Worm (Caenorhabditis elegans): ENCODE measurements around the gene C26E1.1.

Gene C26E1.1

ce11 chrV:13313045-13313623, 15.8 kb downstream of the C26E1.1 start, which contains the start of gene C50B6.3:
TSS of gene C50B6.3 (plus strand) at chrV:13313573.
- TF ChIP-seq W03F9.2 (tag; optimal IDR thresholded peaks at IDR 0.05) (peak; percentile 78), dao-5 (tag; optimal IDR thresholded peaks at IDR 0.05) (no peak), him-1 (tag; optimal IDR thresholded peaks at IDR 0.05) (no peak)

ce11 chrV:13317911-13318502, 20.7 kb downstream of the C26E1.1 start, which contains the start of the genes col-161 and srh-18:
TSS of gene col-161 (minus strand) at chrV:13318011.
TSS of gene srh-18 (plus strand) at chrV:13318452.
- TF ChIP-seq W03F9.2 (tag; optimal IDR thresholded peaks at IDR 0.05), result no peak
- no peak for TF ChIP-seq him-1 (tag; optimal IDR thresholded peaks at IDR 0.05)
- no peak for TF ChIP-seq dao-5 (tag; optimal IDR thresholded peaks at IDR 0.05)

DNA sequence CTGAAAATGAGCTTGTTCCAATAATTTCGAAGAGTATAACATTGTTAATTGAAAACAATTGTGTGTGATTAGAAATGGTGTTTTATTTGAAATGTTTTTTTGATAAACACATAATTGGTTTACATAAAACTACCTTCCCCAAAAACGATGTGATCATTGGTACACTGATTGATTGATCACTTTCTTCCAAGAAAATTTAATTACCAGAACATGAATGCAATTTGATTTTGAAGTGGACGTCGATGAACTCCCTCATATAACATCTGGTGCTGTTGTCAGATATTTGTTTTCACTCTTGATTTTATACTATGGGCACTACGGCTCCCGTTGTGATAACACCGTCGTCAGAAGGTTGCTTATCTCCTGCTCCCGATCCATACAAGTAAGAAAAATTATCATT, 23.4 kb downstream of the C26E1.1 start, which contains the start of gene srh-15:
Gene srh-15, plus strand, starts transcription at position 301 of the 400 bp plus-strand sequence.
- no peak for TF ChIP-seq W03F9.2 (tag; optimal IDR thresholded peaks at IDR 0.05)
- no peak for TF ChIP-seq him-1 (tag; optimal IDR thresholded peaks at IDR 0.05)
- no peak for TF ChIP-seq dao-5 (tag; optimal IDR thresholded peaks at IDR 0.05)

ce11 chrV:13324933-13325760, 27.8 kb downstream of the C26E1.1 start, which contains the start of gene C50B6.7:
TSS of gene C50B6.7 (minus strand) at chrV:13324983.
- TF ChIP-seq him-1 (tag; optimal IDR thresholded peaks at IDR 0.05), result no peak
- TF ChIP-seq W03F9.2 (tag; optimal IDR thresholded peaks at IDR 0.05), result no peak
- no peak for TF ChIP-seq dao-5 (tag; optimal IDR thresholded peaks at IDR 0.05)

ce11 chrV:13327463-13327862, 30.1 kb downstream of the C26E1.1 start, which contains the start of gene str-37:
TSS of gene str-37 (plus strand) at chrV:13327763.
- TF ChIP-seq W03F9.2 (tag; optimal IDR thresholded peaks at IDR 0.05) (no peak), dao-5 (tag; optimal IDR thresholded peaks at IDR 0.05) (no peak), him-1 (tag; optimal IDR thresholded peaks at IDR 0.05) (no peak)

ce11 chrV:13330919-13331318, 33.6 kb downstream of the C26E1.1 start, which contains the start of gene nhr-129:
TSS of gene nhr-129 (minus strand) at chrV:13331019.
- TF ChIP-seq him-1 (tag; optimal IDR thresholded peaks at IDR 0.05) (no peak), W03F9.2 (tag; optimal IDR thresholded peaks at IDR 0.05) (no peak), dao-5 (tag; optimal IDR thresholded peaks at IDR 0.05) (no peak)

DNA sequence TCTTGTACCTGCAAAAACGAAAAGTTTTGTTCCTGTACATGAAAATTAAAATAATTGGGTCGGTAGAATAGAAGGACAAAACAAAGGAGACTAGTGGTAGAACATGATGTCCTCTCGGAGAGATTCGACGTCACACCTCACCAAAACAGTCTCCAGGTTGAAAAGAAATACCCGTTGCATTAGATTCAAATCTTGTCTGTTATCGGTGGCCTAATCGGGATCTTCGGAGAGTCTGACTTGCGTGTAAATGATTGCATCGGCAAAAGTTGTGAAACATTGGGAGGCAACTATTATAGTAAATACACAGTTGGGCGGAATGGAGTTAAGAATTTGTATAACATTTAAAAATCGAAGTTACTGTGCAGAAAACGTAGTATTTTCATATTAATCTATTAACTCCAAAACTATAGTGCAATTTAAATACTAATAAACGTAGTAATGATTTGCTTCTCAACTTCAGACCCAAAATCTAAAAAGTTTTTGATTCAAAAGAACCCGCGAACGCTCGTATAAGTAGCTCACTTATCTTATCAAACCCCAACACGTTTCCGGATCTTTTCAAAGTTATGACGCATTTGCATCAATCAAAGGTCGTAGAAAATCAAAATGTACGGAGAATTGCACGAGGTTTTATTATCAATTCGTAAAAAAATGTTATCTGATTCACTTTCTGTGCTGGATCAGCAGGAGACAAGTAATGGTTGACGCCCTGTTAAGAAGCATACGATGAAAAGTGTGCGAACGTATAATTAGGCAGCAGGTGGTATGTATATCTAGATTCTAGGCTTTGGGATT, 36.3 kb downstream of the C26E1.1 start, which contains the start of gene nhr-168:
Gene nhr-168, minus strand, starts transcription at position 486 of the 795 bp plus-strand sequence.
- TF ChIP-seq W03F9.2 (tag; optimal IDR thresholded peaks at IDR 0.05), result no peak
- no peak for TF ChIP-seq dao-5 (tag; optimal IDR thresholded peaks at IDR 0.05)
- TF ChIP-seq him-1 (tag; optimal IDR thresholded peaks at IDR 0.05), result no peak

ce11 chrV:13334447-13334846, 37.1 kb downstream of the C26E1.1 start:
- TF ChIP-seq dao-5 (tag; optimal IDR thresholded peaks at IDR 0.05) (no peak), him-1 (tag; optimal IDR thresholded peaks at IDR 0.05) (no peak), W03F9.2 (tag; optimal IDR thresholded peaks at IDR 0.05) (no peak)

- TF ChIP-seq W03F9.2 (tag; optimal IDR thresholded peaks at IDR 0.05) (no peak), dao-5 (tag; optimal IDR thresholded peaks at IDR 0.05) (no peak), him-1 (tag; optimal IDR thresholded peaks at IDR 0.05) (no peak)
Measured at ce11 chrV:13335883-13336419, 38.6 kb downstream of the C26E1.1 start, which contains the start of gene C50B6.9. TSS of gene C50B6.9 (plus strand) at chrV:13336369.

- no peak for TF ChIP-seq him-1 (tag; optimal IDR thresholded peaks at IDR 0.05)
- no peak for TF ChIP-seq dao-5 (tag; optimal IDR thresholded peaks at IDR 0.05)
- no peak for TF ChIP-seq W03F9.2 (tag; optimal IDR thresholded peaks at IDR 0.05)
Measured at ce11 chrV:13338037-13338436, 40.7 kb downstream of the C26E1.1 start.

DNA sequence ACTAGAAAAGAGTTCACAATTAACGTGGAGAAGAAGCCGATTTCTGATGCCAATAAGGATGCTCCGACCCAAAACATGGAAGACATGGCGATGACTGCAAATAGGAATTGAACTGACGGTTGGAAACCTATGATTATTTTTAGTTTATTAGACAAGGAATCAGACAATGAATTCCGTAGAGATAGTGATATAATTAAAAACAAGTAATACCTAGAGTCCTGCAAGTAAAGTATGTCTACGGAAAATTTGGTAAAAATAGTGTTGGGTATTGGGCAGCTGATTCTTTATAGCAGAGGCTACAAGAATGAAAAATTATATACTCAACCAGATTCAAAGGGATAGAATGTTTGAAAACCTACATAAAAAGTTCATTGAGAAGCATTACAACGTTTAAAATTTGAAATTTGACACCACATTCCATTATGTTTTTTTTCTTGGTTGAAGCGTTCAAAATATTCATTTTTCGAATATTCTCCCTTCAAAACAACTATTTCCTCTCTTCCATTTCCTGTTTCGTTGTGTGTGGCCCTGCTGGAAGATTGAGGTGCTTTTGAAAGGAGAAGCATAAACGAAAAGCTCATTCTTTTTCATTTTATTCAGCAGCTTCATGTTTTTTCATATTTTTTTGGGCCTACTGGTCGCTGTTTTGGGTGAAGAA, 42.4 kb downstream of the C26E1.1 start, which contains the start of the genes str-4 and lgc-48:
Gene str-4, minus strand, starts transcription at position 101 of the 658 bp plus-strand sequence.
Gene lgc-48, plus strand, starts transcription at position 608 of the 658 bp plus-strand sequence.
- TF ChIP-seq dao-5 (tag; optimal IDR thresholded peaks at IDR 0.05), result no peak
- TF ChIP-seq W03F9.2 (tag; optimal IDR thresholded peaks at IDR 0.05), result no peak
- TF ChIP-seq him-1 (tag; optimal IDR thresholded peaks at IDR 0.05), result no peak

ce11 chrV:13342235-13342634, 44.9 kb downstream of the C26E1.1 start:
- no peak for TF ChIP-seq W03F9.2 (tag; optimal IDR thresholded peaks at IDR 0.05)
- no peak for TF ChIP-seq dao-5 (tag; optimal IDR thresholded peaks at IDR 0.05)
- no peak for TF ChIP-seq him-1 (tag; optimal IDR thresholded peaks at IDR 0.05)
